Fruit fly (Drosophila melanogaster): ENCODE data around the gene CG32249.

The CG32249 gene

dm6 chr3L:4428918-4429546, 40.8 kb upstream of the CG32249 start, which contains the start of gene nAChRbeta1 (continued):
- TF ChIP-seq Fer3 (tag; optimal IDR thresholded peaks at IDR 0.05) (peak; percentile 20), CG8089 (GFP tag; optimal IDR thresholded peaks at IDR 0.05) (no peak), crol (GFP tag; IDR thresholded peaks at IDR 0.05) (no peak), onecut (GFP tag; IDR thresholded peaks at IDR 0.05) (peak; percentile 78), da (GFP tag; optimal IDR thresholded peaks at IDR 0.05) (no peak)

- peak; percentile 6 for TF ChIP-seq Deaf1 (tag; optimal IDR thresholded peaks at IDR 0.05)
- TF ChIP-seq CG3163 (GFP tag; optimal IDR thresholded peaks at IDR 0.05): no peak
- TF ChIP-seq Trl (optimal IDR thresholded peaks at IDR 0.05): peak; percentile 55 to 66
- TF ChIP-seq Trl (GFP tag; optimal IDR thresholded peaks at IDR 0.05): no peak
- TF ChIP-seq CG13894 (tag; optimal IDR thresholded peaks at IDR 0.05): peak; percentile 68
Measured at dm6 chr3L:4430331-4430730, 39.5 kb upstream of the CG32249 start.

- TF ChIP-seq Chrac-16 (GFP tag; optimal IDR thresholded peaks at IDR 0.05) (no peak), btn (GFP tag; optimal IDR thresholded peaks at IDR 0.05) (no peak), CG33213 (GFP tag; optimal IDR thresholded peaks at IDR 0.05) (no peak), CG32532 (GFP tag; IDR thresholded peaks at IDR 0.05) (0 out of 2 replicates have a peak, but pooled peaks have one; percentile 7), CG12659 (GFP tag; optimal IDR thresholded peaks at IDR 0.05) (no peak), Pdp1 (GFP tag; optimal IDR thresholded peaks at IDR 0.05) (no peak), CG11456 (GFP tag; IDR thresholded peaks at IDR 0.05) (0 out of 3 replicates have a peak, but pooled peaks have one; percentile 37), ewg (GFP tag; optimal IDR thresholded peaks at IDR 0.05) (peak; percentile 34), cg (GFP tag; optimal IDR thresholded peaks at IDR 0.05) (peak; percentile 58), CG12236 (GFP tag; optimal IDR thresholded peaks at IDR 0.05) (no peak), fru (optimal IDR thresholded peaks at IDR 0.05) (no peak), Lpt (GFP tag; optimal IDR thresholded peaks at IDR 0.05) (no peak), nmo (GFP tag; optimal IDR thresholded peaks at IDR 0.05) (no peak), Neu2 (GFP tag; optimal IDR thresholded peaks at IDR 0.05; ENCODE audit: borderline replicate concordance) (no peak), CG31224 (GFP tag; IDR thresholded peaks at IDR 0.05) (no peak), Trl (optimal IDR thresholded peaks at IDR 0.05) (peak in 1 of 2 experiments; percentile 18), Trl (GFP tag; optimal IDR thresholded peaks at IDR 0.05) (no peak), CG14860 (GFP tag; IDR thresholded peaks at IDR 0.05; ENCODE audit: partially characterized antibody) (no peak), sna (GFP tag; IDR thresholded peaks at IDR 0.05; ENCODE audit: partially characterized antibody) (no peak), Blimp-1 (GFP tag; optimal IDR thresholded peaks at IDR 0.05) (no peak), pros (GFP tag; optimal IDR thresholded peaks at IDR 0.05) (no peak), run (tag; optimal IDR thresholded peaks at IDR 0.05) (no peak), CG12391 (tag; optimal IDR thresholded peaks at IDR 0.05) (no peak), otp (GFP tag; IDR thresholded peaks at IDR 0.05) (no peak), croc (GFP tag; conservative IDR thresholded peaks at IDR 0.05) (no peak), CG10959 (GFP tag; IDR thresholded peaks at IDR 0.05) (no peak), scrt (GFP tag; optimal IDR thresholded peaks at IDR 0.05) (peak; percentile 35), Fer3 (tag; optimal IDR thresholded peaks at IDR 0.05) (no peak), CG10209 (GFP tag; optimal IDR thresholded peaks at IDR 0.05) (no peak), dmrt11E (tag; optimal IDR thresholded peaks at IDR 0.05) (no peak), CG4730 (GFP tag; IDR thresholded peaks at IDR 0.05) (no peak), CG3726 (GFP tag; IDR thresholded peaks at IDR 0.05) (0 out of 3 replicates have a peak, but pooled peaks have one; percentile 29), CG2678 (tag; optimal IDR thresholded peaks at IDR 0.05) (no peak), Doc3 (GFP tag; IDR thresholded peaks at IDR 0.05; ENCODE audit: partially characterized antibody) (no peak), Dref (GFP tag; IDR thresholded peaks at IDR 0.05) (no peak), CG11696 (GFP tag; IDR thresholded peaks at IDR 0.05) (no peak), bigmax (GFP tag; optimal IDR thresholded peaks at IDR 0.05) (no peak), vfl (GFP tag; optimal IDR thresholded peaks at IDR 0.05) (no peak), CG6683 (GFP tag; optimal IDR thresholded peaks at IDR 0.05) (no peak)
Measured at dm6 chr3L:4431111-4431730, 38.6 kb upstream of the CG32249 start.
